Fruit fly (Drosophila melanogaster) whole organism, embryonic: Measurements from ENCODE around the gene CG42397.

Experiments
- CG12769 ChIP-seq: fragments of 200-800 bp; sonication (Bioruptor generic); optimal IDR thresholded peaks from 2 replicates; lab custom pipeline; 2019; ENCODE audit warnings: missing biosample characterization, mild to moderate bottlenecking, missing genetic modification characterization, moderate library complexity
- Camta ChIP-seq: fragments of 200-800 bp; sonication (Bioruptor generic); optimal IDR thresholded peaks from 2 replicates; lab custom pipeline; 2016; ENCODE audit warnings: missing biosample characterization, missing genetic modification characterization
- Optix ChIP-seq: fragments of 200-800 bp; sonication (Bioruptor generic); IDR thresholded peaks from 3 replicates; pipeline ENCODE4 v1.3.6; 2022; ENCODE audit warnings: missing biosample characterization, missing genetic modification characterization
- Xbp1 ChIP-seq: fragments of 200-800 bp; sonication (Bioruptor generic); optimal IDR thresholded peaks from 3 replicates; lab custom pipeline; 2016; ENCODE audit warnings: missing biosample characterization, mild to moderate bottlenecking, missing genetic modification characterization
- bbx ChIP-seq: fragments of 200-800 bp; sonication (Bioruptor generic); IDR thresholded peaks from 2 replicates; pipeline ENCODE4 v1.3.6; 2022; ENCODE audit warnings: missing biosample characterization, missing genetic modification characterization; ENCODE audit not compliant: partially characterized antibody
- insv ChIP-seq, 2 experiments: fragments of 200-800 bp; sonication (Bioruptor generic); optimal IDR thresholded peaks; 3 replicates each; lab custom pipeline; 2016 to 2018; ENCODE audit warnings: missing biosample characterization in 2 of 2, missing genetic modification characterization in 2 of 2
- knrl ChIP-seq: fragments of 200-800 bp; sonication (Bioruptor generic); IDR thresholded peaks from 3 replicates; pipeline ENCODE4 v1.3.6; 2022; ENCODE audit warnings: missing biosample characterization, missing genetic modification characterization; ENCODE audit not compliant: partially characterized antibody
- lola ChIP-seq, 3 experiments: fragments of >200 bp in 2 of 3; fragments of 200-800 bp in 1 of 3; sonication (Bioruptor generic) in 1 of 3; optimal IDR thresholded peaks; 2 replicates each; lab custom pipeline; 2017 to 2019; ENCODE audit warnings: missing biosample characterization in 3 of 3, missing genetic modification characterization in 3 of 3, mild to moderate bottlenecking in 1 of 3, moderate library complexity in 1 of 3
- pho ChIP-seq: fragments of 200-800 bp; sonication (Bioruptor generic); optimal IDR thresholded peaks from 2 replicates; lab custom pipeline; 2016; ENCODE audit warnings: missing biosample characterization, missing genetic modification characterization
- rib ChIP-seq: fragments of 200-800 bp; sonication (Bioruptor generic); IDR thresholded peaks from 2 replicates; pipeline ENCODE4 v1.3.6; 2022; ENCODE audit warnings: missing biosample characterization, missing genetic modification characterization
- sisA ChIP-seq: fragments of 200-800 bp; sonication (Bioruptor generic); IDR thresholded peaks from 2 replicates; pipeline ENCODE4 v1.3.6; 2022; ENCODE audit warnings: missing biosample characterization, missing genetic modification characterization

Gene CG42397

DNA sequence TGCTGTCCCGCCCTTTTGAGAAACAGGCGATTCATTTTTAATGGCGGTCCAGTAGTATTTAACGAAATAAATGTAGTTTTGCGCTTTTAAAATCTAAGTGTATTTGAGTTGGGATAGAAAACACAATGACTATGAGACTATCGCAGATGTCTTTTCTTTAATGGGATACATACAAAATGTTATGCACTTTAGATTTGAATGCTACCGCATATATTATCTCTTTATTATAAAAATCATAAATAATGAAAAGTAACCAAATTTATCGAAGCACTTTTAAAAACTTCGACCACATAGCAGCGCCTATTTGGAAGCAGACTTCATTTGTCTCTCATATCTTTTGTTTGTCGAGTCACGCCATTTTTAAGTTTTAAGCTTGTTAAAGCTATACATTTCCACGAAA is 48.9 kb downstream of the CG42397 start, which contains the start of gene SdhAL:
Gene SdhAL (minus strand): TSS at position 101 of the 400 bp plus-strand sequence.
- TF ChIP-seq pho (GFP tag; lab: Kevin White, UChicago) (no peak), knrl (GFP tag; lab: Robert Waterston, UW) (no peak), Optix (GFP tag; lab: Robert Waterston, UW) (no peak), Camta (no peak), lola (GFP tag; optimal IDR thresholded peaks at IDR 0.05; lab: Kevin White, UChicago) (no peak), Xbp1 (no peak), CG12769 (tag; lab: Kevin White, UChicago) (no peak), insv (GFP tag; optimal IDR thresholded peaks at IDR 0.05; lab: Kevin White, UChicago) (no peak), sisA (no peak), rib (GFP tag; lab: Robert Waterston, UW) (no peak), bbx (GFP tag; lab: Robert Waterston, UW) (no peak)
